Worm (Caenorhabditis elegans) whole organism, young adult: ENCODE results near the gene let-716.

ENCODE experiments used
- ceh-40 ChIP-seq: fragments of 200-800 bp; sonication (Bioruptor generic); IDR thresholded peaks from 2 replicates; pipeline ENCODE4 v1.3.6; 2022; ENCODE audit warnings: missing genetic modification characterization, missing compliant biosample characterization
- hsf-1 ChIP-seq: fragments of 200-800 bp; sonication (Bioruptor generic); IDR thresholded peaks from 2 replicates; pipeline ENCODE4 v1.3.6; 2022; ENCODE audit warnings: missing genetic modification reagents, missing genetic modification characterization, missing compliant biosample characterization
- mes-4 ChIP-seq: sonication (generic microtip); optimal IDR thresholded peaks from 2 replicates; lab custom pipeline; 2016; ENCODE audit warnings: missing genotype, missing genetic modification characterization, missing compliant biosample characterization
- snpc-1.3 ChIP-seq: sonication (generic microtip); optimal IDR thresholded peaks from 2 replicates; lab custom pipeline; 2017; ENCODE audit warnings: missing genetic modification characterization, mild to moderate bottlenecking, missing compliant biosample characterization, antibody characterized with exemption, moderate library complexity, missing genotype, missing genetic modification reagents; ENCODE audit not compliant: insufficient read depth
- snpc-4 ChIP-seq, 5 experiments: fragments of 150-350 bp in 1 of 5; sonication (generic microtip) in 4 of 5; optimal IDR thresholded peaks; 2 replicates each; lab custom pipeline; 2014 to 2018; ENCODE audit warnings: missing genetic modification characterization in 5 of 5, missing biosample characterization in 3 of 5, antibody characterized with exemption in 2 of 5, mild to moderate bottlenecking in 2 of 5, missing compliant biosample characterization in 2 of 5, missing genotype in 2 of 5, moderate library complexity in 2 of 5, missing genetic modification reagents in 1 of 5

ce11 chrIII:6344737-6345136 is 38.6 kb upstream of the let-716 start:
- TF ChIP-seq ceh-40 (GFP tag; lab: Robert Waterston, UW): 0 out of 2 replicates have a peak, but pooled peaks have one; percentile 9
- TF ChIP-seq mes-4 (tag; lab: Kevin White, UChicago): no peak
- TF ChIP-seq snpc-1.3: no peak
- no peak for TF ChIP-seq snpc-4 (GFP tag; optimal IDR thresholded peaks at IDR 0.05; lab: Kevin White, UChicago)
- peak in 3 of 4 experiments; percentile 52 to 81 (median 62) for TF ChIP-seq snpc-4 (tag; optimal IDR thresholded peaks at IDR 0.05; lab: Kevin White, UChicago)
- peak; percentile 47; the same call in 1 of the 2 replicates for TF ChIP-seq hsf-1 (GFP tag; lab: Robert Waterston, UW)
